5 fruit fly cellular contexts compared by ENCODE assay signal in genomic region chrX:3777236-3777635, dm6.
TF ChIP-seq lines count a peak whose summit lies in the region.

No protein-coding gene starts in this region.

TF ChIP-seq in whole organism, adult, 20 proteins besides CTCF, POLR2A, EP300 and RAD21 (continued from another document):
- TF ChIP-seq Hr96 (GFP tag; optimal IDR thresholded peaks at IDR 0.05; lab: Kevin White, UChicago) (no peak), CG33017 (tag; optimal IDR thresholded peaks at IDR 0.05; lab: Kevin White, UChicago) (peak; percentile 68)

TF ChIP-seq in whole organism, embryonic, 481 proteins besides CTCF, POLR2A, EP300 and RAD21 (continued from another document and continues in another):
- TF ChIP-seq CG16863 (GFP tag; optimal IDR thresholded peaks at IDR 0.05; lab: Kevin White, UChicago) = peak; percentile 39
- peak; percentile 36 for TF ChIP-seq CG1792 (GFP tag; optimal IDR thresholded peaks at IDR 0.05; lab: Kevin White, UChicago)
- TF ChIP-seq Gug (GFP tag; IDR thresholded peaks at IDR 0.05; lab: Robert Waterston, UW) = no peak
- TF ChIP-seq CG1832 (GFP tag; optimal IDR thresholded peaks at IDR 0.05; lab: Kevin White, UChicago) = peak; percentile 91
- TF ChIP-seq Hey (tag; optimal IDR thresholded peaks at IDR 0.05; lab: Kevin White, UChicago) = peak; percentile 78
- TF ChIP-seq vnd (GFP tag; IDR thresholded peaks at IDR 0.05; lab: Robert Waterston, UW; ENCODE audit: partially characterized antibody) = 0 out of 3 replicates have a peak, but pooled peaks have one; percentile 23
- no peak for TF ChIP-seq usp (GFP tag; optimal IDR thresholded peaks at IDR 0.05; lab: Kevin White, UChicago)
- TF ChIP-seq CG17361 (GFP tag; IDR thresholded peaks at IDR 0.05; lab: Robert Waterston, UW) = no peak
- TF ChIP-seq CG8290 (GFP tag; optimal IDR thresholded peaks at IDR 0.05; lab: Kevin White, UChicago) = peak; percentile 37
- TF ChIP-seq CG8290 (tag; optimal IDR thresholded peaks at IDR 0.05; lab: Kevin White, UChicago) = peak; percentile 71 to 72
- TF ChIP-seq CG12659 (GFP tag; optimal IDR thresholded peaks at IDR 0.05; lab: Kevin White, UChicago) = no peak
- peak; percentile 65 for TF ChIP-seq Side (GFP tag; optimal IDR thresholded peaks at IDR 0.05; lab: Kevin White, UChicago)
- TF ChIP-seq CG10462 (GFP tag; optimal IDR thresholded peaks at IDR 0.05; lab: Kevin White, UChicago) = no peak
- peak; percentile 84 for TF ChIP-seq Blimp-1 (GFP tag; optimal IDR thresholded peaks at IDR 0.05; lab: Kevin White, UChicago)
- TF ChIP-seq cwo (GFP tag; optimal IDR thresholded peaks at IDR 0.05; lab: Kevin White, UChicago) = peak; percentile 99
- TF ChIP-seq CG17912 (GFP tag; optimal IDR thresholded peaks at IDR 0.05; lab: Kevin White, UChicago) = peak; percentile 81
- TF ChIP-seq D (optimal IDR thresholded peaks at IDR 0.05; lab: Kevin White, UChicago) = no peak
- TF ChIP-seq D (GFP tag; optimal IDR thresholded peaks at IDR 0.05; lab: Kevin White, UChicago) = peak; percentile 61
- TF ChIP-seq gem (tag; optimal IDR thresholded peaks at IDR 0.05; lab: Kevin White, UChicago) = no peak
- TF ChIP-seq NK7.1 (GFP tag; optimal IDR thresholded peaks at IDR 0.05; lab: Kevin White, UChicago) = no peak
- TF ChIP-seq CG2129 (GFP tag; IDR thresholded peaks at IDR 0.05; lab: Robert Waterston, UW; ENCODE audit: partially characterized antibody) = no peak
- peak; percentile 32; the same call in 1 of the 2 replicates for TF ChIP-seq ranshi (GFP tag; IDR thresholded peaks at IDR 0.05; lab: Robert Waterston, UW)
- TF ChIP-seq CG10431 (GFP tag; optimal IDR thresholded peaks at IDR 0.05; lab: Kevin White, UChicago) = peak; percentile 76
- TF ChIP-seq CG4424 (GFP tag; optimal IDR thresholded peaks at IDR 0.05; lab: Kevin White, UChicago) = no peak
- TF ChIP-seq dmrt99B (tag; optimal IDR thresholded peaks at IDR 0.05; lab: Kevin White, UChicago) = peak; percentile 34
- TF ChIP-seq CG43689 (GFP tag; IDR thresholded peaks at IDR 0.05; lab: Robert Waterston, UW) = no peak
- peak; percentile 3 for TF ChIP-seq CG7271 (tag; optimal IDR thresholded peaks at IDR 0.05; lab: Kevin White, UChicago)
- TF ChIP-seq E2f2 (GFP tag; IDR thresholded peaks at IDR 0.05; lab: Robert Waterston, UW) = no peak
- TF ChIP-seq CG17829 (tag; optimal IDR thresholded peaks at IDR 0.05; lab: Kevin White, UChicago) = peak; percentile 46
- TF ChIP-seq NfI (GFP tag; optimal IDR thresholded peaks at IDR 0.05; lab: Kevin White, UChicago) = peak; percentile 47
- TF ChIP-seq Ets65A (GFP tag; lab: Kevin White, UChicago) = no peak
- TF ChIP-seq onecut (GFP tag; IDR thresholded peaks at IDR 0.05; lab: Robert Waterston, UW) = peak; percentile 65

TF ChIP-seq in whole organism, prepupa, 60 proteins besides CTCF, POLR2A, EP300 and RAD21 (continued from another document and continues in another):
- TF ChIP-seq pdm3 (GFP tag; optimal IDR thresholded peaks at IDR 0.05; lab: Kevin White, UChicago) (peak; percentile 25), CG16779 (tag; optimal IDR thresholded peaks at IDR 0.05; lab: Kevin White, UChicago) (peak; percentile 70), Hr4 (GFP tag; optimal IDR thresholded peaks at IDR 0.05; lab: Kevin White, UChicago) (no peak), fd85E (GFP tag; optimal IDR thresholded peaks at IDR 0.05; lab: Kevin White, UChicago) (peak; percentile 22), cyc (GFP tag; optimal IDR thresholded peaks at IDR 0.05; lab: Kevin White, UChicago) (no peak), CG6163 (GFP tag; IDR thresholded peaks at IDR 0.05; lab: Robert Waterston, UW) (peak; percentile 92), CG1621 (tag; optimal IDR thresholded peaks at IDR 0.05; lab: Kevin White, UChicago) (peak; percentile 79), CG8119 (GFP tag; IDR thresholded peaks at IDR 0.05; lab: Robert Waterston, UW) (peak; percentile 75), Sox14 (GFP tag; optimal IDR thresholded peaks at IDR 0.05; lab: Kevin White, UChicago) (peak; percentile 75), CG4318 (GFP tag; optimal IDR thresholded peaks at IDR 0.05; lab: Kevin White, UChicago) (no peak), Sox102F (GFP tag; optimal IDR thresholded peaks at IDR 0.05; lab: Kevin White, UChicago) (peak; percentile 39), OdsH (GFP tag; optimal IDR thresholded peaks at IDR 0.05; lab: Kevin White, UChicago) (peak; percentile 22), CG8632 (GFP tag; optimal IDR thresholded peaks at IDR 0.05; lab: Kevin White, UChicago) (peak; percentile 31), vri (GFP tag; optimal IDR thresholded peaks at IDR 0.05; lab: Kevin White, UChicago) (peak; percentile 82), acj6 (GFP tag; optimal IDR thresholded peaks at IDR 0.05; lab: Kevin White, UChicago) (no peak), fkh (GFP tag; optimal IDR thresholded peaks at IDR 0.05; lab: Kevin White, UChicago) (peak; percentile 99), spab (GFP tag; optimal IDR thresholded peaks at IDR 0.05; lab: Kevin White, UChicago) (peak; percentile 53), CG6854 (GFP tag; optimal IDR thresholded peaks at IDR 0.05; lab: Kevin White, UChicago) (peak; percentile 72), Blimp-1 (GFP tag; optimal IDR thresholded peaks at IDR 0.05; lab: Kevin White, UChicago) (peak; percentile 60), net (GFP tag; optimal IDR thresholded peaks at IDR 0.05; lab: Kevin White, UChicago) (peak; percentile 56), eg (GFP tag; IDR thresholded peaks at IDR 0.05; lab: Robert Waterston, UW) (peak; percentile 86), Lpt (GFP tag; optimal IDR thresholded peaks at IDR 0.05; lab: Kevin White, UChicago) (peak; percentile 62), CG8319 (GFP tag; optimal IDR thresholded peaks at IDR 0.05; lab: Kevin White, UChicago) (no peak), salr (GFP tag; optimal IDR thresholded peaks at IDR 0.05; lab: Kevin White, UChicago) (peak; percentile 25 to 53), Eip78C (GFP tag; lab: Kevin White, UChicago) (peak; percentile 64), Hr39 (GFP tag; optimal IDR thresholded peaks at IDR 0.05; lab: Kevin White, UChicago) (no peak), CG34406 (GFP tag; optimal IDR thresholded peaks at IDR 0.05; lab: Kevin White, UChicago) (no peak), CG7368 (GFP tag; optimal IDR thresholded peaks at IDR 0.05; lab: Kevin White, UChicago) (peak; percentile 17), CG6792 (GFP tag; optimal IDR thresholded peaks at IDR 0.05; lab: Kevin White, UChicago) (peak; percentile 26), Eip93F (GFP tag; optimal IDR thresholded peaks at IDR 0.05; lab: Kevin White, UChicago) (no peak), CG11762 (GFP tag; optimal IDR thresholded peaks at IDR 0.05; lab: Kevin White, UChicago; ENCODE audit: insufficient read depth) (no peak), esn (GFP tag; optimal IDR thresholded peaks at IDR 0.05; lab: Kevin White, UChicago) (peak; percentile 28), Met (GFP tag; optimal IDR thresholded peaks at IDR 0.05; lab: Kevin White, UChicago) (peak; percentile 61), lz (GFP tag; optimal IDR thresholded peaks at IDR 0.05; lab: Kevin White, UChicago) (peak; percentile 11)

TF ChIP-seq in whole organism, pupa, 21 proteins besides CTCF, POLR2A, EP300 and RAD21 (continued from another document):
- TF ChIP-seq CG14655 (GFP tag; optimal IDR thresholded peaks at IDR 0.05; lab: Kevin White, UChicago) = peak; percentile 70
TF ChIP-seq in whole organism, pupa: peak in this region for 19.

TF ChIP-seq in whole organism, wandering third instar larva, 38 proteins besides CTCF, POLR2A, EP300 and RAD21 (continued from another document):
- TF ChIP-seq HLH106 (tag; optimal IDR thresholded peaks at IDR 0.05; lab: Kevin White, UChicago) (no peak), Myc (optimal IDR thresholded peaks at IDR 0.05; lab: Kevin White, UChicago) (no peak), Vsx2 (GFP tag; optimal IDR thresholded peaks at IDR 0.05; lab: Kevin White, UChicago; ENCODE audit: partially characterized antibody) (no peak), GATAd (GFP tag; optimal IDR thresholded peaks at IDR 0.05; lab: Kevin White, UChicago) (no peak), Rel (GFP tag; optimal IDR thresholded peaks at IDR 0.05; lab: Kevin White, UChicago) (peak; percentile 32), Rel (tag; optimal IDR thresholded peaks at IDR 0.05; lab: Kevin White, UChicago) (peak; percentile 43), sage (GFP tag; optimal IDR thresholded peaks at IDR 0.05; lab: Kevin White, UChicago) (peak; percentile 31), CrebA (GFP tag; optimal IDR thresholded peaks at IDR 0.05; lab: Kevin White, UChicago; ENCODE audit: borderline replicate concordance) (peak; percentile 56), jim (GFP tag; optimal IDR thresholded peaks at IDR 0.05; lab: Kevin White, UChicago) (peak; percentile 78), Hr78 (GFP tag; optimal IDR thresholded peaks at IDR 0.05; lab: Kevin White, UChicago) (no peak), CG9705 (GFP tag; optimal IDR thresholded peaks at IDR 0.05; lab: Kevin White, UChicago) (peak; percentile 34), rgr (GFP tag; optimal IDR thresholded peaks at IDR 0.05; lab: Kevin White, UChicago) (peak; percentile 80), foxo (GFP tag; optimal IDR thresholded peaks at IDR 0.05; lab: Kevin White, UChicago) (peak in 1 of 2 experiments; percentile 32), woc (GFP tag; optimal IDR thresholded peaks at IDR 0.05; lab: Kevin White, UChicago) (no peak), Sp1 (GFP tag; optimal IDR thresholded peaks at IDR 0.05; lab: Kevin White, UChicago) (peak; percentile 67), lola (GFP tag; optimal IDR thresholded peaks at IDR 0.05; lab: Kevin White, UChicago) (no peak), Mio (GFP tag; optimal IDR thresholded peaks at IDR 0.05; lab: Kevin White, UChicago) (peak; percentile 3)
